Worm (Caenorhabditis elegans) whole organism, early embryonic: ENCODE data around the gene F59A1.16.

Source experiments
- B0310.2 ChIP-seq: sonication (generic microtip); optimal IDR thresholded peaks from 2 replicates; lab custom pipeline; 2016; ENCODE audit warnings: mild to moderate bottlenecking, missing genetic modification characterization, missing compliant biosample characterization
- ama-1 ChIP-seq: fragments of 150-350 bp; optimal IDR thresholded peaks from 2 replicates; lab custom pipeline; 2014
- flt-1 ChIP-seq: fragments of 200-800 bp; sonication (Bioruptor generic); IDR thresholded peaks from 2 replicates; pipeline ENCODE4 v1.3.6; 2022; ENCODE audit warnings: missing genetic modification characterization, missing compliant biosample characterization
- hmg-4 ChIP-seq: fragments of 200-800 bp; sonication (Bioruptor generic); optimal IDR thresholded peaks from 2 replicates; lab custom pipeline; 2018; ENCODE audit warnings: mild to moderate bottlenecking, missing genetic modification characterization, missing compliant biosample characterization
- pes-1 ChIP-seq: fragments of 200-800 bp; sonication (Bioruptor generic); IDR thresholded peaks from 2 replicates; pipeline ENCODE4 v1.3.6; 2022; ENCODE audit warnings: missing genetic modification reagents, missing genetic modification characterization, missing compliant biosample characterization

- TF ChIP-seq pes-1 (GFP tag; lab: Robert Waterston, UW) (no peak), B0310.2 (tag; lab: Kevin White, UChicago) (no peak), hmg-4 (no peak), ama-1 (no peak), flt-1 (GFP tag; lab: Robert Waterston, UW) (no peak)
Measured at ce11 chrV:17714330-17714729, 29.6 kb upstream of the F59A1.16 start, which contains the start of gene twk-33.
